Worm (Caenorhabditis elegans): ENCODE measurements around the gene tpk-1.

tpk-1 gene

DNA sequence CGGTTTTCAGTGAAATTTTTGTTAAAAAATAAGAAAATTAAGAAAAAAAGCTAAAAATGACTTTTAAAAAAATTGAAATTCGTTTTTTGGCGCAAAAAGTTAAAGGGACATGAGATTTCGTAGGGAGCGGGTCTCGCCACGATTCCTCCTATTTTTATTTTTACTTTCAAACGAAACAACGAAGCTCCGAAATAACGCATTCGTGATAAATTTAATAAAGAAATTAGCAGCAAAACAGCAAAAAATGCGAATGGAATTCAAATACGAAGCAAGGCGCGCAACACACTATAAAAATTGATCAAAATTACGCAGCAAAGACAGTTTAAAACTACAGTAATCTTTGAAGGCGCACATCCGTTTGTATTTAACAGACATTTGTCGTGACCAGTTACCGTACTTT, 12.2 kb upstream of the tpk-1 start (continued):
- TF ChIP-seq rnt-1 (tag; optimal IDR thresholded peaks at IDR 0.05), result no peak
- no peak for TF ChIP-seq mab-9 (GFP tag; IDR thresholded peaks at IDR 0.05)
- TF ChIP-seq zag-1 (tag; optimal IDR thresholded peaks at IDR 0.05), result no peak
- TF ChIP-seq hpl-2 (GFP tag; optimal IDR thresholded peaks at IDR 0.05), result no peak
- TF ChIP-seq F16B12.6 (tag; optimal IDR thresholded peaks at IDR 0.05), result no peak
- no peak for TF ChIP-seq elt-2 (tag; optimal IDR thresholded peaks at IDR 0.05)
- TF ChIP-seq jun-1 (tag; optimal IDR thresholded peaks at IDR 0.05), result no peak
- TF ChIP-seq ces-1 (GFP tag; optimal IDR thresholded peaks at IDR 0.05), result no peak
- TF ChIP-seq C34B4.2 (tag; optimal IDR thresholded peaks at IDR 0.05), result no peak
- no peak for TF ChIP-seq elt-3 (tag; optimal IDR thresholded peaks at IDR 0.05)
- TF ChIP-seq ceh-90 (tag; optimal IDR thresholded peaks at IDR 0.05), result no peak
- TF ChIP-seq sptf-1 (tag; optimal IDR thresholded peaks at IDR 0.05), result no peak
- no peak for TF ChIP-seq sup-37 (GFP tag; optimal IDR thresholded peaks at IDR 0.05)
- no peak for TF ChIP-seq lin-39 (tag; optimal IDR thresholded peaks at IDR 0.05)
- TF ChIP-seq ceh-8 (GFP tag; optimal IDR thresholded peaks at IDR 0.05), result no peak
- no peak for TF ChIP-seq mdl-1 (tag; optimal IDR thresholded peaks at IDR 0.05)
- TF ChIP-seq nhr-76 (tag; optimal IDR thresholded peaks at IDR 0.05), result no peak
- no peak for TF ChIP-seq alr-1 (tag; optimal IDR thresholded peaks at IDR 0.05; ENCODE audit: borderline replicate concordance)
- no peak for TF ChIP-seq unc-86 (tag; optimal IDR thresholded peaks at IDR 0.05)
- no peak for TF ChIP-seq fkh-10 (GFP tag; optimal IDR thresholded peaks at IDR 0.05)
- TF ChIP-seq xbp-1 (tag; optimal IDR thresholded peaks at IDR 0.05), result peak; percentile 38
- TF ChIP-seq skn-1 (tag; optimal IDR thresholded peaks at IDR 0.05), result peak; percentile 50
- TF ChIP-seq snu-23 (GFP tag; optimal IDR thresholded peaks at IDR 0.05), result peak; percentile 58
- TF ChIP-seq lin-35 (GFP tag; optimal IDR thresholded peaks at IDR 0.05), result peak; percentile 76 to 89
- no peak for TF ChIP-seq ceh-88 (GFP tag; IDR thresholded peaks at IDR 0.05)
- TF ChIP-seq unc-98 (GFP tag; IDR thresholded peaks at IDR 0.05), result no peak
- TF ChIP-seq ceh-82 (tag; optimal IDR thresholded peaks at IDR 0.05), result no peak
- peak; percentile 12 for TF ChIP-seq tbx-2 (tag; optimal IDR thresholded peaks at IDR 0.05)
- peak; percentile 26 for TF ChIP-seq fkh-8 (tag; optimal IDR thresholded peaks at IDR 0.05)
- peak; percentile 61 for TF ChIP-seq nhr-19 (GFP tag; conservative IDR thresholded peaks at IDR 0.05)
- TF ChIP-seq lsy-2 (tag; optimal IDR thresholded peaks at IDR 0.05), result peak; percentile 79 to 93

DNA sequence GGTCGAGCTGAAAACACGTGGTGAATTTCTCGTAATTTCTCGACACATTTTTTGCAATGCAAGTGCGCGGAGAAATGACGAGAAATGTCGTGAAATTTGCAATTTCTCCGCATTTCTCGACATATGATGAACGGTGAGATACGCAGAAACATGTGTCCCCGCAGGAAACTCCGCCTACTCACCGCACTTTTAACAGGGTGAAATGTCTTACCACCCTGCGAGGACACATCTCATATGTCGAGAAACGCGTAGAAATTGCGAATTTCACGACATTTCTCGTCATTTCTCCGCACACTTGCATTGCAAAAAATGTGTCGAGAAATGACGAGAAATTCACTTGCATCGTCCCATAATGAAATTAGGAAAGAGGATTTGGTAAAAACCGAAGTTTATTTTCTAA, 10.9 kb upstream of the tpk-1 start:
- TF ChIP-seq nhr-19 (GFP tag; conservative IDR thresholded peaks at IDR 0.05) (peak; percentile 29), nhr-47 (tag; optimal IDR thresholded peaks at IDR 0.05) (peak; percentile 11), grh-1 (GFP tag; IDR thresholded peaks at IDR 0.05) (0 out of 2 replicates have a peak, but pooled peaks have one; percentile 15), snu-23 (GFP tag; optimal IDR thresholded peaks at IDR 0.05) (peak; percentile 19), lin-14 (GFP tag; optimal IDR thresholded peaks at IDR 0.05) (peak; percentile 39), swsn-7 (tag; optimal IDR thresholded peaks at IDR 0.05) (peak; percentile 58), C04F5.9 (tag; optimal IDR thresholded peaks at IDR 0.05) (peak; percentile 48), nhr-85 (tag) (peak; percentile 37), nhr-71 (tag; optimal IDR thresholded peaks at IDR 0.05) (peak; percentile 35)

DNA sequence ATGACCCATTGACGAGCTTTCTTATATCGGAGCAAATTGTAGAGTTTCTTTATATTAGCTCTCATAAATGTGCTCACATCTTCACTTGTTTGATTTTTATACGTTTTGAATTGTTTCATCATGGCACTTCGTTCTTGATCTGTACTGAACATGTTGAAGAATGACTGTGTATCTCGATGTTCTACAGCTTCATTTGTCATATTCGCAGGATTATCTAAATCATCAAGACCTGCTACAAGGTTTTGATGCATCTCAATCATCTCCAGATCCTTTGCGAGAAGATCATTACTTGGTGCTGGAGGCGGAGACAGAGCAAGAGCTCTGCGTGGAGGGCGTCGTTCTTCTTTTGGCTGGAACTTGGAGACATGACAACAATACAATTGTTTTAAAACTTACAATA, 8.7 kb upstream of the tpk-1 start:
- TF ChIP-seq efl-1 (optimal IDR thresholded peaks at IDR 0.05) (no peak), efl-1 (GFP tag; optimal IDR thresholded peaks at IDR 0.05 in 1 of 2) (peak in 1 of 2 experiments; percentile 79), hpl-2 (GFP tag; optimal IDR thresholded peaks at IDR 0.05) (no peak), sox-4 (tag; optimal IDR thresholded peaks at IDR 0.05) (no peak), pax-3 (tag; optimal IDR thresholded peaks at IDR 0.05) (no peak), hlh-4 (tag; optimal IDR thresholded peaks at IDR 0.05) (no peak), ceh-8 (GFP tag; optimal IDR thresholded peaks at IDR 0.05) (no peak), unc-98 (GFP tag; IDR thresholded peaks at IDR 0.05) (no peak), unc-86 (tag; optimal IDR thresholded peaks at IDR 0.05) (no peak)

All from whole organism, L1 larva.